Worm (Caenorhabditis elegans): ENCODE measurements around the gene C02E7.8.

C02E7.8 gene

ce11 chrV:4891305-4891704 is 29.3 kb downstream of the C02E7.8 start:
- no peak for TF ChIP-seq C34F6.9 (tag; optimal IDR thresholded peaks at IDR 0.05)
- TF ChIP-seq dmd-4 (tag; optimal IDR thresholded peaks at IDR 0.05), result no peak
- TF ChIP-seq F13H6.1 (tag; optimal IDR thresholded peaks at IDR 0.05), result no peak
- no peak for TF ChIP-seq ama-1 (optimal IDR thresholded peaks at IDR 0.05)
- TF ChIP-seq lsy-2 (tag; optimal IDR thresholded peaks at IDR 0.05), result no peak

DNA sequence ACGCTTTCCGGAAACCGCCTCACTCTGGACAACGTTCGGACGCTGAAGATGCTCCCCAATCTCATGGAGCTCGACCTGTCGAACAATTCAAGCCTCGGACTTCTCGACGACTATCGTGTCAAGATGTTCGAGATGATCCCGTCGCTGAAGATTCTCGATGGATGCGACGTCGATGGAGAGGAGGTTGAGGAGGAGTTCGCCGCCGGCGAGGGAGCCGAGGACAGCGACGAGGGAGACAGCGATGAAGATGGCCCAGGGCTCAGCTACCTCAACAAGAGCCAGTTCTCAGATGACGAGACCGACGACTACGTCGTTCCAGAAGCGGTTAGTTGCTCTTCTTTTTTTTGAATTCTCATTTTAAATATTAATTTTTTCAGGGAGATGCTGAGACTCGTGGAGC is 29.8 kb downstream of the C02E7.8 start:
- TF ChIP-seq ceh-16 (tag; optimal IDR thresholded peaks at IDR 0.05) (no peak), lin-39 (tag; optimal IDR thresholded peaks at IDR 0.05) (no peak), nhr-129 (tag; optimal IDR thresholded peaks at IDR 0.05) (no peak), dmd-4 (tag; optimal IDR thresholded peaks at IDR 0.05) (no peak), ama-1 (optimal IDR thresholded peaks at IDR 0.05) (no peak), gmeb-1 (tag; optimal IDR thresholded peaks at IDR 0.05) (no peak), ZK546.5 (tag; optimal IDR thresholded peaks at IDR 0.05) (no peak), R02D3.7 (tag; optimal IDR thresholded peaks at IDR 0.05) (no peak), aly-2 (tag; optimal IDR thresholded peaks at IDR 0.05) (no peak), ztf-4 (tag; optimal IDR thresholded peaks at IDR 0.05) (no peak), nhr-12 (tag; optimal IDR thresholded peaks at IDR 0.05) (no peak)

- TF ChIP-seq unc-39 (tag; optimal IDR thresholded peaks at IDR 0.05), result no peak
- no peak for TF ChIP-seq sma-3 (GFP tag; optimal IDR thresholded peaks at IDR 0.05)
- TF ChIP-seq ztf-11 (tag; optimal IDR thresholded peaks at IDR 0.05), result no peak
- no peak for TF ChIP-seq nhr-21 (tag; optimal IDR thresholded peaks at IDR 0.05)
- no peak for TF ChIP-seq nhr-25 (tag; optimal IDR thresholded peaks at IDR 0.05)
- no peak for TF ChIP-seq mab-5 (tag; optimal IDR thresholded peaks at IDR 0.05)
- TF ChIP-seq ceh-16 (tag; optimal IDR thresholded peaks at IDR 0.05), result no peak
- TF ChIP-seq gmeb-1 (tag; optimal IDR thresholded peaks at IDR 0.05), result no peak
Measured at ce11 chrV:4889976-4890479, 30.6 kb downstream of the C02E7.8 start, which contains the start of gene T19H12.2. T19H12.2 (plus strand) TSS chrV:4890429.

- TF ChIP-seq elt-1 (tag; optimal IDR thresholded peaks at IDR 0.05) (no peak), egl-27 (tag; optimal IDR thresholded peaks at IDR 0.05) (no peak), Y55F3AM.14 (GFP tag; optimal IDR thresholded peaks at IDR 0.05) (no peak), snpc-4 (tag; optimal IDR thresholded peaks at IDR 0.05) (no peak), elt-3 (tag; optimal IDR thresholded peaks at IDR 0.05) (no peak), ama-1 (optimal IDR thresholded peaks at IDR 0.05) (no peak), ztf-4 (tag; optimal IDR thresholded peaks at IDR 0.05) (no peak), zag-1 (tag; optimal IDR thresholded peaks at IDR 0.05) (no peak), nhr-21 (tag; optimal IDR thresholded peaks at IDR 0.05) (no peak), sem-4 (tag; optimal IDR thresholded peaks at IDR 0.05) (no peak), crh-2 (tag; optimal IDR thresholded peaks at IDR 0.05) (peak; percentile 38), mbf-1 (tag; optimal IDR thresholded peaks at IDR 0.05) (no peak), F13H6.1 (tag; optimal IDR thresholded peaks at IDR 0.05) (no peak), lin-13 (GFP tag; optimal IDR thresholded peaks at IDR 0.05) (no peak), aly-2 (tag; optimal IDR thresholded peaks at IDR 0.05) (no peak), lin-39 (tag; optimal IDR thresholded peaks at IDR 0.05) (no peak), nhr-6 (tag; optimal IDR thresholded peaks at IDR 0.05) (no peak), mab-5 (tag; optimal IDR thresholded peaks at IDR 0.05) (no peak), nhr-12 (tag; optimal IDR thresholded peaks at IDR 0.05) (no peak), peb-1 (tag; optimal IDR thresholded peaks at IDR 0.05) (no peak), sma-9 (GFP tag; optimal IDR thresholded peaks at IDR 0.05) (peak; percentile 82), sma-9 (tag; optimal IDR thresholded peaks at IDR 0.05) (no peak), alr-1 (tag; optimal IDR thresholded peaks at IDR 0.05) (no peak), nhr-23 (tag; optimal IDR thresholded peaks at IDR 0.05) (no peak), unc-62 (GFP tag; optimal IDR thresholded peaks at IDR 0.05) (no peak), nhr-25 (tag; optimal IDR thresholded peaks at IDR 0.05) (peak; percentile 3), skn-1 (tag; optimal IDR thresholded peaks at IDR 0.05) (no peak), C34F6.9 (tag; optimal IDR thresholded peaks at IDR 0.05) (no peak), blmp-1 (tag; optimal IDR thresholded peaks at IDR 0.05; ENCODE audit: insufficient read depth) (no peak), ztf-11 (tag; optimal IDR thresholded peaks at IDR 0.05) (no peak), lin-11 (tag; optimal IDR thresholded peaks at IDR 0.05) (no peak), sma-3 (GFP tag; optimal IDR thresholded peaks at IDR 0.05) (peak; percentile 8), gmeb-1 (tag; optimal IDR thresholded peaks at IDR 0.05) (peak; percentile 7), ztf-1 (GFP tag; conservative IDR thresholded peaks at IDR 0.05) (no peak), unc-39 (tag; optimal IDR thresholded peaks at IDR 0.05) (no peak), mdl-1 (tag; optimal IDR thresholded peaks at IDR 0.05) (no peak), unc-55 (GFP tag; optimal IDR thresholded peaks at IDR 0.05) (no peak), nhr-77 (tag; optimal IDR thresholded peaks at IDR 0.05) (no peak), nhr-10 (tag; optimal IDR thresholded peaks at IDR 0.05) (no peak), fos-1 (tag; optimal IDR thresholded peaks at IDR 0.05) (peak; percentile 74), ceh-16 (tag; optimal IDR thresholded peaks at IDR 0.05) (no peak), ceh-82 (tag; optimal IDR thresholded peaks at IDR 0.05) (no peak)
Measured at ce11 chrV:4889477-4889876, 31.1 kb downstream of the C02E7.8 start, which contains the start of gene ugt-12. ugt-12 (minus strand) TSS chrV:4889629.
